Fruit fly (Drosophila melanogaster): ENCODE results near the gene CG34284.

- no peak for TF ChIP-seq EcR (GFP tag; optimal IDR thresholded peaks at IDR 0.05)
- no peak for TF ChIP-seq psq (optimal IDR thresholded peaks at IDR 0.05)
- TF ChIP-seq Dll (optimal IDR thresholded peaks at IDR 0.05): no peak
These were observed 21.3 kb upstream of the CG34284 start for dm6 chr3R:18923802-18924635.

Data from whole organism.